Worm (Caenorhabditis elegans): ENCODE data around the gene C54D10.3.

ce11 chrV:12397545-12397944 lies 20.8 kb upstream of the C54D10.3 start, which contains the start of gene K01D12.5:
- TF ChIP-seq nfya-1 (tag; optimal IDR thresholded peaks at IDR 0.05; ENCODE audit: insufficient read depth) (no peak), lin-39 (tag; optimal IDR thresholded peaks at IDR 0.05) (no peak), ceh-9 (tag; optimal IDR thresholded peaks at IDR 0.05) (no peak), nhr-77 (tag; optimal IDR thresholded peaks at IDR 0.05) (no peak), nhr-12 (tag; optimal IDR thresholded peaks at IDR 0.05) (no peak), nhr-237 (tag; optimal IDR thresholded peaks at IDR 0.05) (no peak), nhr-11 (tag; optimal IDR thresholded peaks at IDR 0.05) (no peak), pha-4 (tag; optimal IDR thresholded peaks at IDR 0.05) (no peak), ZK546.5 (tag; optimal IDR thresholded peaks at IDR 0.05) (no peak), eor-1 (tag; optimal IDR thresholded peaks at IDR 0.05) (no peak), unc-39 (tag; optimal IDR thresholded peaks at IDR 0.05) (no peak)
